Fruit fly (Drosophila melanogaster) whole organism, wandering third instar larva: ENCODE measurements around the gene CG14253.

Source experiments
- Abd-B ChIP-seq: fragments of >200 bp; optimal IDR thresholded peaks from 2 replicates; lab custom pipeline; 2017; ENCODE audit warnings: missing biosample characterization, missing genetic modification characterization
- CG32264 ChIP-seq: fragments of 200-800 bp; sonication (Bioruptor generic); optimal IDR thresholded peaks from 2 replicates; lab custom pipeline; 2016; ENCODE audit warnings: missing biosample characterization, missing genetic modification characterization
- CG9705 ChIP-seq: fragments of 200-800 bp; sonication (Bioruptor generic); optimal IDR thresholded peaks from 2 replicates; lab custom pipeline; 2018; ENCODE audit warnings: missing biosample characterization, mild to moderate bottlenecking, missing genetic modification characterization
- CrebA ChIP-seq: fragments of 200-800 bp; sonication (Bioruptor generic); optimal IDR thresholded peaks from 2 replicates; lab custom pipeline; 2016; ENCODE audit warnings: missing biosample characterization, mild to moderate bottlenecking, missing genetic modification characterization, borderline replicate concordance
- Dfd ChIP-seq: fragments of >200 bp; optimal IDR thresholded peaks from 2 replicates; lab custom pipeline; 2017; ENCODE audit warnings: missing biosample characterization, missing genetic modification characterization
- GATAd ChIP-seq: sonication (Bioruptor generic); optimal IDR thresholded peaks from 2 replicates; lab custom pipeline; 2016; ENCODE audit warnings: missing biosample characterization, missing genetic modification characterization
- HLH106 ChIP-seq: fragments of 200-800 bp; optimal IDR thresholded peaks from 3 replicates; lab custom pipeline; 2019; ENCODE audit warnings: missing biosample characterization, mild to moderate bottlenecking, missing genetic modification characterization, moderate library complexity
- Hnf4 ChIP-seq: fragments of 200-800 bp; sonication (Bioruptor generic); optimal IDR thresholded peaks from 2 replicates; lab custom pipeline; 2016; ENCODE audit warnings: missing biosample characterization, mild to moderate bottlenecking, missing genetic modification characterization
- Hr78 ChIP-seq: fragments of >200 bp; optimal IDR thresholded peaks from 2 replicates; lab custom pipeline; 2017; ENCODE audit warnings: missing biosample characterization, missing genetic modification characterization
- Hr83 ChIP-seq: fragments of 200-300 bp; sonication (Bioruptor generic); optimal IDR thresholded peaks from 2 replicates; lab custom pipeline; 2016; ENCODE audit warnings: missing biosample characterization, mild to moderate bottlenecking, missing genetic modification characterization, moderate library complexity; ENCODE audit not compliant: poor library complexity, severe bottlenecking
- Jra ChIP-seq: sonication (Bioruptor generic); optimal IDR thresholded peaks from 2 replicates; lab custom pipeline; 2016; ENCODE audit warnings: missing biosample characterization, missing genetic modification characterization
- Mio ChIP-seq: sonication (Bioruptor generic); optimal IDR thresholded peaks from 2 replicates; lab custom pipeline; 2016; ENCODE audit warnings: missing biosample characterization, missing genetic modification characterization
- Myc ChIP-seq: fragments of >200 bp; optimal IDR thresholded peaks from 2 replicates; lab custom pipeline; 2017
- N ChIP-seq: fragments of >200 bp; optimal IDR thresholded peaks from 2 replicates; lab custom pipeline; 2018; ENCODE audit warnings: missing biosample characterization, missing external identifiers, missing genetic modification characterization
- OdsH ChIP-seq: fragments of 200-800 bp; sonication (Bioruptor generic); optimal IDR thresholded peaks from 2 replicates; lab custom pipeline; 2016; ENCODE audit warnings: missing biosample characterization, mild to moderate bottlenecking, missing genetic modification characterization
- Rel ChIP-seq, 2 experiments: fragments of 200-800 bp; sonication (Bioruptor generic) in 1 of 2; optimal IDR thresholded peaks; 2 replicates in 1 of 2; 3 replicates in 1 of 2; lab custom pipeline; 2016 to 2019; ENCODE audit warnings: mild to moderate bottlenecking in 2 of 2, missing biosample characterization in 2 of 2, missing genetic modification characterization in 2 of 2, moderate library complexity in 1 of 2
- Sp1 ChIP-seq: fragments of 200-800 bp; sonication (Bioruptor generic); optimal IDR thresholded peaks from 3 replicates; lab custom pipeline; 2019; ENCODE audit warnings: missing biosample characterization, mild to moderate bottlenecking, missing genetic modification characterization, moderate library complexity
- Vsx2 ChIP-seq: fragments of 200-300, 225-300 bp; sonication (Bioruptor generic); optimal IDR thresholded peaks from 2 replicates; lab custom pipeline; 2018; ENCODE audit warnings: missing biosample characterization, missing genetic modification characterization; ENCODE audit not compliant: partially characterized antibody
- br ChIP-seq: fragments of 200-800 bp; sonication (Bioruptor generic); optimal IDR thresholded peaks from 2 replicates; lab custom pipeline; 2016; ENCODE audit warnings: missing biosample characterization, missing genetic modification characterization
- brk ChIP-seq: fragments of 200-800 bp; sonication (Bioruptor generic); optimal IDR thresholded peaks from 2 replicates; lab custom pipeline; 2016; ENCODE audit warnings: missing biosample characterization, mild to moderate bottlenecking, missing genetic modification characterization
- dl ChIP-seq, 2 experiments: fragments of 175-275, 200-275 bp in 1 of 2; fragments of 200-275 bp in 1 of 2; sonication (Bioruptor generic); optimal IDR thresholded peaks; lab custom pipeline; 2018; ENCODE audit warnings: mild to moderate bottlenecking in 2 of 2, missing biosample characterization in 2 of 2, missing genetic modification characterization in 2 of 2, moderate library complexity in 2 of 2; ENCODE audit not compliant: partially characterized antibody in 2 of 2, insufficient read depth in 1 of 2
- dmrt93B ChIP-seq: fragments of 200-800 bp; sonication (Bioruptor generic); optimal IDR thresholded peaks from 2 replicates; lab custom pipeline; 2018; ENCODE audit warnings: missing biosample characterization, mild to moderate bottlenecking, missing genetic modification characterization
- dsf ChIP-seq: sonication (Bioruptor generic); optimal IDR thresholded peaks from 2 replicates; lab custom pipeline; 2016; ENCODE audit warnings: missing biosample characterization, missing genetic modification characterization, borderline replicate concordance
- ey ChIP-seq: fragments of 200-800 bp; sonication (Bioruptor generic); optimal IDR thresholded peaks from 2 replicates; lab custom pipeline; 2016; ENCODE audit warnings: missing biosample characterization, missing genetic modification characterization
- foxo ChIP-seq, 2 experiments: fragments of 200-800 bp; sonication (Bioruptor generic); optimal IDR thresholded peaks; 2 replicates in 1 of 2; 3 replicates in 1 of 2; lab custom pipeline; 2016 to 2017; ENCODE audit warnings: missing biosample characterization in 2 of 2, missing genetic modification characterization in 2 of 2
- fru ChIP-seq: fragments of 200-800 bp; sonication (Bioruptor generic); optimal IDR thresholded peaks from 3 replicates; lab custom pipeline; 2016; ENCODE audit warnings: missing biosample characterization, mild to moderate bottlenecking, missing genetic modification characterization
- h ChIP-seq: fragments of 200-800 bp; sonication (Bioruptor generic); optimal IDR thresholded peaks from 3 replicates; lab custom pipeline; 2016; ENCODE audit warnings: missing biosample characterization, mild to moderate bottlenecking, missing genetic modification characterization
- jim ChIP-seq: fragments of 175-275, 200-325 bp; sonication (Bioruptor generic); optimal IDR thresholded peaks from 2 replicates; lab custom pipeline; 2016; ENCODE audit warnings: missing biosample characterization, mild to moderate bottlenecking, missing genetic modification characterization
- lola ChIP-seq: fragments of >200 bp; optimal IDR thresholded peaks from 2 replicates; lab custom pipeline; 2017; ENCODE audit warnings: missing biosample characterization, missing genetic modification characterization
- pan ChIP-seq: fragments of >200 bp; optimal IDR thresholded peaks from 2 replicates; lab custom pipeline; 2017
- psq ChIP-seq: fragments of 200-800 bp; sonication (Bioruptor generic); optimal IDR thresholded peaks from 3 replicates; lab custom pipeline; 2017; ENCODE audit warnings: missing biosample characterization, mild to moderate bottlenecking, missing genetic modification characterization, moderate library complexity
- rgr ChIP-seq: fragments of 200-800 bp; sonication (Bioruptor generic); optimal IDR thresholded peaks from 3 replicates; lab custom pipeline; 2016; ENCODE audit warnings: missing biosample characterization, mild to moderate bottlenecking, missing genetic modification characterization
- sage ChIP-seq: fragments of 200-800 bp; sonication (Bioruptor generic); optimal IDR thresholded peaks from 2 replicates; lab custom pipeline; 2016; ENCODE audit warnings: missing biosample characterization, mild to moderate bottlenecking, missing genetic modification characterization
- sv ChIP-seq: fragments of 200-800 bp; sonication (Bioruptor generic); optimal IDR thresholded peaks from 3 replicates; lab custom pipeline; 2016; ENCODE audit warnings: missing biosample characterization, missing genetic modification characterization
- usp ChIP-seq: fragments of >200 bp; optimal IDR thresholded peaks from 2 replicates; lab custom pipeline; 2017; ENCODE audit warnings: missing biosample characterization, missing genetic modification characterization
- woc ChIP-seq: sonication (Bioruptor generic); optimal IDR thresholded peaks from 2 replicates; lab custom pipeline; 2016; ENCODE audit warnings: missing biosample characterization, mild to moderate bottlenecking, missing genetic modification characterization

CG14253 gene

DNA sequence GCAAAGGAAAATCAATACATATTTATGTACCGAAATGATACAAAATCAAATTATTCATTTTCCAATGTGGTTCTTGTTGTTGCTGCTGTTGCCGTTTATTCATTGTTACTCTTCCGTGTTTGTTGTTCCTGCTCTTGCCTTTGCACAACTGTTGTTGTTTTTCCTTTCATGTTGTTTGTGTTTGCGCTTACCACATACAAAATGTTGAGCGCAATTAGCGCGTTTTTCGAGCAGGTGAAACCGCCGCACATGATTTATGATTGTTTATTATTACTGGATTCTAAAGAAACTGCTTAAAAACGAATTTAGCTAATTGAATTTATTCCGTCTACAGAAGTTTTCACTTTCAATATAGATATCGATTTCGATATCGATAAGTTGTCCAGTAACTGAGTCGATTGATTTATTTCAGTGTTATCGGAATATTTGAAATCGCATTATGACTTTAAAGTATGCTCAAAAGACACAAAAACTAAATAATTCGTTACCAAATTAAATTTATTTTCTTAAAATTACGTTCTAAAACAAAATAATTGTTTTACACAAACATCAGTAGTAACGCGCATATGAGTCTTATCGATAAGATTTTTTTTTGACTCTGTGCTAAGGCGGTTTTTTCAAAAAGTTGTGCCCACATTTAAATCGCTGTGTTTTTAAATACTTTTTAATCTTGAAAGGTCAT, 13.7 kb upstream of the CG14253 start, which contains the start of gene Tsp97E:
TSS of gene Tsp97E (minus strand) at position 366 of the 682 bp plus-strand sequence.
- no peak for TF ChIP-seq CG32264 (GFP tag; lab: Kevin White, UChicago)
- TF ChIP-seq HLH106 (tag; lab: Kevin White, UChicago) = no peak
- TF ChIP-seq sv = no peak
- TF ChIP-seq CG9705 (GFP tag; lab: Kevin White, UChicago) = no peak
- no peak for TF ChIP-seq Jra
- TF ChIP-seq Myc = no peak
- no peak for TF ChIP-seq Rel (GFP tag; optimal IDR thresholded peaks at IDR 0.05; lab: Kevin White, UChicago)
- no peak for TF ChIP-seq Rel (tag; optimal IDR thresholded peaks at IDR 0.05; lab: Kevin White, UChicago)
- no peak for TF ChIP-seq br (GFP tag; lab: Kevin White, UChicago)
- TF ChIP-seq GATAd (GFP tag; lab: Kevin White, UChicago) = no peak
- TF ChIP-seq Sp1 (GFP tag; lab: Kevin White, UChicago) = peak; percentile 5
- TF ChIP-seq lola = no peak
- TF ChIP-seq jim (GFP tag; lab: Kevin White, UChicago) = no peak
- TF ChIP-seq Hnf4 (GFP tag; lab: Kevin White, UChicago) = peak; percentile 3
- TF ChIP-seq dl (GFP tag; optimal IDR thresholded peaks at IDR 0.05; lab: Kevin White, UChicago; ENCODE audit: insufficient read depth in 1 of 2, partially characterized antibody in 2 of 2) = no peak
- no peak for TF ChIP-seq dmrt93B (GFP tag; lab: Kevin White, UChicago)
- no peak for TF ChIP-seq rgr (GFP tag; lab: Kevin White, UChicago)
- TF ChIP-seq usp = no peak
- no peak for TF ChIP-seq h (GFP tag; lab: Kevin White, UChicago)
- peak; percentile 54 for TF ChIP-seq fru (GFP tag; lab: Kevin White, UChicago)
- TF ChIP-seq CrebA (GFP tag; lab: Kevin White, UChicago) = no peak
- TF ChIP-seq brk (GFP tag; lab: Kevin White, UChicago) = peak; percentile 25
- TF ChIP-seq sage (GFP tag; lab: Kevin White, UChicago) = no peak
- TF ChIP-seq dsf (GFP tag; lab: Kevin White, UChicago) = no peak
- TF ChIP-seq, all 38 proteins: peak for 4

DNA sequence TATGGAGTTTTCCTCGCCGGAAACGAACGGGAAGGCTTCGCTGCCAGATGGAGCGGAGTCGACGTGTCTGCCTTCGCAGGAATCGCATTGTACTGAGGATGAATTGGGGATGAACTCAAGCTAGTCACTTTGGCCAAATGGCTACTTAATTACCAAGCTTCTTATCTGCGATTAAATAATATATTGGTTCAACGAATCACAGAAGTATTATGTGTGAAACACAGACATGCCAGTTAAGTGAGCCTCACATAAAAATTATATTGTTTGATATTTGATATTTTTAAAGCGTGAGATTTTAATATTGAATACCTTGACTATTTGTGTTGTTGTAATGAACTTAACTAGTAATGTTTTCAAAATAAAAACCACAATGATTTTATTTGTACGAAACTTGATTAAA, 12.0 kb upstream of the CG14253 start, which contains the start of gene Gr97a:
TSS of gene Gr97a (minus strand) at position 101 of the 400 bp plus-strand sequence.
- TF ChIP-seq pan (lab: Kevin White, UChicago) = no peak
- TF ChIP-seq CG32264 (GFP tag; lab: Kevin White, UChicago) = no peak
- no peak for TF ChIP-seq woc
- TF ChIP-seq, all 38 proteins: peak for 0

DNA sequence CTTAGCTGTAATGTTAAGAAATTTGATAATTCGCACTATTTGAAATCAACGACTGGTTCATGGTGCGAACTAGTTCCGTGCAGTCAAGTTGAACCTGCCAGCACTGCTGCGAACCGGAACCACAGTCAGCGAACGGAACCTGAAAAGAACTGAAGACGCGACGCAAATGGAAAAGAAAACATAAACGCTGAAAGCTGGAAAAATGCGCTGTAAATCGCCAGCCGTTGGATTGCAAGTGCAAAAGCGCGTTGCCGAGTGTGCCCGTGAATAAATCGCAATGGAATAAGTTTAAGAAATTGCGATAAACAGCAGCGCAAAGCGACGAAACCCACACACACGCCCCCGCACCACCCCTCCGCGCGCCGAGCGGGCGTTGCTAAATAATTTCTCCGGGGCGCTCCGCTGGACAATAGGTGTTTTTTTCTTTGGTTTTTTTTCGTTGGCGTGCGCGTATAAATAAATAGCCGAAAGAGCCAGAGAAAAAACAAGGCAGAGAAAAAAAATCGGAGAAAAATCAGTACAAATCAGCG, 11.5 kb upstream of the CG14253 start, which contains the start of gene CG5521:
TSS of gene CG5521 (plus strand) at position 137 of the 530 bp plus-strand sequence.
- TF ChIP-seq OdsH (GFP tag; lab: Kevin White, UChicago) (no peak), CG32264 (GFP tag; lab: Kevin White, UChicago) (no peak), N (GFP tag; lab: Kevin White, UChicago) (no peak), psq (peak; percentile 50), Rel (GFP tag; optimal IDR thresholded peaks at IDR 0.05; lab: Kevin White, UChicago) (no peak), Rel (tag; optimal IDR thresholded peaks at IDR 0.05; lab: Kevin White, UChicago) (peak; percentile 8), h (GFP tag; lab: Kevin White, UChicago) (peak; percentile 59), woc (peak; percentile 69), Sp1 (GFP tag; lab: Kevin White, UChicago) (peak; percentile 9)

DNA sequence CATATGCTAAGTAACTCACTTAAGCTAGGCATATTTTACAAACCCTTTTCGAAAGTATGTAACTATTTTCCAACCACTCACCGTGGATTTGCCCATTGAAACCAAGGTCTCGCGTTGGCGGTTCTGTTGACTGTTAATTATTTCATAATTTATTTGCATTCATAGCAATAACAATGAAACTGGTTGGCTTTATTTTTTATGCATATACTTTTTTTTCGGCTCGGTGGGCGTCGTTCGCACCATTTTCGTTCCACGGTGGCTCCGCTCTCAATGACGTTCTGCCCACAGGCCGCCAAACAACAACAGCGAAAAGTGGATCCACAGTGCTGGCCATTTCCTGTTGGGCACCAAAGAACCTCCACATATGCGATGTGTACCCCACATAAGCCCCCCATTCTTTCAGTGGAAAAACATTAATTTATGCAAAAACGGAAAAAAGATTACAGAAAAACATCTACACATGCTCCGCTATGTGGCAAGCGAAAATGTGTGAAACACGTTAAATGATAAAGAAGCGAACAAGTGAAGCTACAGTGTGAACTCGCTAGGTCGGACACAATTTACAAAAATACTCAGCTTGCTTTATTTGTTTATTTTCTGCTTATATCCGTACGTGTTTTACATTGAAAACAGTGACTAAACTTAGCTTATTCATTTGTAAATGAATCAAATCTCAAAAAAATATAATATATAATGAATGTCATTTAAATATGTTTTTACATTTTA, 10.6 kb upstream of the CG14253 start:
- TF ChIP-seq dl (GFP tag; optimal IDR thresholded peaks at IDR 0.05; lab: Kevin White, UChicago; ENCODE audit: insufficient read depth in 1 of 2, partially characterized antibody in 2 of 2) (no peak), Vsx2 (GFP tag; lab: Kevin White, UChicago) (no peak), OdsH (GFP tag; lab: Kevin White, UChicago) (peak; percentile 49), Sp1 (GFP tag; lab: Kevin White, UChicago) (peak; percentile 57), Jra (no peak), br (GFP tag; lab: Kevin White, UChicago) (no peak), fru (GFP tag; lab: Kevin White, UChicago) (no peak), Hr78 (no peak), Hr83 (GFP tag; lab: Kevin White, UChicago) (no peak), lola (no peak), Mio (GFP tag; lab: Kevin White, UChicago) (no peak), GATAd (GFP tag; lab: Kevin White, UChicago) (no peak), foxo (GFP tag; optimal IDR thresholded peaks at IDR 0.05; lab: Kevin White, UChicago) (peak in 1 of 2 experiments; percentile 61), Myc (no peak), Hnf4 (GFP tag; lab: Kevin White, UChicago) (peak; percentile 1), HLH106 (tag; lab: Kevin White, UChicago) (peak; percentile 46), Abd-B (GFP tag; lab: Kevin White, UChicago) (no peak), dsf (GFP tag; lab: Kevin White, UChicago) (no peak), h (GFP tag; lab: Kevin White, UChicago) (no peak), ey (no peak), pan (lab: Kevin White, UChicago) (no peak), Dfd (GFP tag; lab: Kevin White, UChicago) (no peak), psq (peak; percentile 63), CrebA (GFP tag; lab: Kevin White, UChicago) (no peak), Rel (GFP tag; optimal IDR thresholded peaks at IDR 0.05; lab: Kevin White, UChicago) (no peak), Rel (tag; optimal IDR thresholded peaks at IDR 0.05; lab: Kevin White, UChicago) (no peak), sv (no peak), rgr (GFP tag; lab: Kevin White, UChicago) (peak; percentile 35)
